Worm (Caenorhabditis elegans) whole organism, midembryonic: ENCODE data around the gene C16D9.4.

Experiments used
- T22C8.4 ChIP-seq: fragments of 200-800 bp; sonication (Bioruptor generic); IDR thresholded peaks from 2 replicates; pipeline ENCODE4 v1.3.6; 2022; ENCODE audit warnings: missing genetic modification characterization, missing compliant biosample characterization
- cog-1 ChIP-seq: sonication (generic microtip); optimal IDR thresholded peaks from 2 replicates; lab custom pipeline; 2016; ENCODE audit warnings: missing genetic modification characterization, missing compliant biosample characterization
- flt-1 ChIP-seq: fragments of 200-800 bp; sonication (Bioruptor generic); IDR thresholded peaks from 2 replicates; pipeline ENCODE4 v1.3.6; 2022; ENCODE audit warnings: missing genetic modification characterization, missing compliant biosample characterization
- klf-2 ChIP-seq: fragments of 200-800 bp; sonication (Bioruptor generic); conservative IDR thresholded peaks from 2 replicates; pipeline ENCODE4 v1.3.6; 2022; ENCODE audit warnings: missing genetic modification reagents, missing genetic modification characterization, missing compliant biosample characterization
- med-1 ChIP-seq: sonication (generic microtip); optimal IDR thresholded peaks from 2 replicates; lab custom pipeline; 2017; ENCODE audit warnings: missing genetic modification characterization, mild to moderate bottlenecking, missing compliant biosample characterization, antibody characterized with exemption, missing genetic modification reagents; ENCODE audit not compliant: insufficient read depth
- ref-1 ChIP-seq: fragments of 200-800 bp; sonication (Bioruptor generic); conservative IDR thresholded peaks from 2 replicates; pipeline ENCODE4 v1.3.6; 2022; ENCODE audit warnings: missing genetic modification reagents, missing genetic modification characterization, missing compliant biosample characterization
- tab-1 ChIP-seq: fragments of 200-800 bp; sonication (Bioruptor generic); IDR thresholded peaks from 2 replicates; pipeline ENCODE4 v1.3.6; 2022; ENCODE audit warnings: missing genetic modification characterization, missing compliant biosample characterization
- ztf-23 ChIP-seq: fragments of 200-800 bp; sonication (Bioruptor generic); IDR thresholded peaks from 2 replicates; pipeline ENCODE4 v1.3.6; 2022; ENCODE audit warnings: missing genetic modification reagents, missing genetic modification characterization, missing compliant biosample characterization
- ztf-29 ChIP-seq: fragments of 200-800 bp; sonication (Bioruptor generic); IDR thresholded peaks from 2 replicates; pipeline ENCODE4 v1.3.6; 2022; ENCODE audit warnings: missing genetic modification reagents, missing genetic modification characterization, missing compliant biosample characterization

Gene C16D9.4

DNA sequence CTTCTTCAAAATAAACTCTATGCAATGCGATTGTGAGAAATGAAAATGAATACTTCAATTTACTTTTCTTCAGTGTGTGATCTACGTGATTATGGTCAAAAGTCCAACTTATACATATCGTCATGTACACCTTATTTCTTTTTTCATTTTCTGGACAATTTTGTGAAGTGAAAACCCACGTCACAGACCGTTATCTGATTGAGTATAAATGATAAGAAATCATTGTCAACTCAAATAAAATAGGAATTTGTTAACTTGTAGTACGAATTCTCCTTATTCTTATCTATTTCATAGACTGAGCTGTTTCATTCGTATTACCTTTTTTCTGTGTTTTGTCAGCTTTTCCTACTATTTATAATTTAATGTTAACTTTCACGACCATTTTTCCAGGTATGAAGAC, 29.3 kb upstream of the C16D9.4 start, which contains the start of gene asp-5:
asp-5 (plus strand) TSS at position 391 of the 400 bp plus-strand sequence.
- TF ChIP-seq klf-2 (no peak), flt-1 (GFP tag; lab: Robert Waterston, UW) (no peak), T22C8.4 (GFP tag; lab: Robert Waterston, UW) (no peak), ztf-23 (GFP tag; lab: Robert Waterston, UW) (no peak), cog-1 (tag; lab: Kevin White, UChicago) (no peak), tab-1 (GFP tag; lab: Robert Waterston, UW) (no peak), ztf-29 (no peak), med-1 (GFP tag; lab: Kevin White, UChicago) (no peak), ref-1 (GFP tag; lab: Robert Waterston, UW) (no peak)

DNA sequence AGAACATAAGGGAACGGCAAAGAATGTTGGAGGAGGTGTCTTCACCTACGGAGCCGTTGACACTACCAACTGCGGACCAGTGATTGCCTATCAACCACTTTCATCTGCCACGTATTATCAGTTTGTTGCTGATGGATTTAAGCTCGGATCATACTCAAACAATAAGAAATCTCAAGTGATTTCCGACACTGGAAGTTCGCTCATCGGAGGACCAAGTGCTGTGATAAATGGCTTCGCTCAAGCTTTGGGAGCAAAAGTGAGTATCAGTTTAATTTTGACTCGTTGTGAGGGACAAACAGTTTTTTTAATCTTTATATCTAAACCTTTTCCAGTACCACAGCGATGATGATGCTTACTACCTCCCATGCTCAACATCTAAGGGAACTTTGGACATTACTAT, 28.7 kb upstream of the C16D9.4 start:
- TF ChIP-seq flt-1 (GFP tag; lab: Robert Waterston, UW) (no peak), tab-1 (GFP tag; lab: Robert Waterston, UW) (no peak), cog-1 (tag; lab: Kevin White, UChicago) (no peak), ztf-23 (GFP tag; lab: Robert Waterston, UW) (no peak), T22C8.4 (GFP tag; lab: Robert Waterston, UW) (no peak), ztf-29 (no peak), ref-1 (GFP tag; lab: Robert Waterston, UW) (no peak), med-1 (GFP tag; lab: Kevin White, UChicago) (no peak), klf-2 (no peak)

DNA sequence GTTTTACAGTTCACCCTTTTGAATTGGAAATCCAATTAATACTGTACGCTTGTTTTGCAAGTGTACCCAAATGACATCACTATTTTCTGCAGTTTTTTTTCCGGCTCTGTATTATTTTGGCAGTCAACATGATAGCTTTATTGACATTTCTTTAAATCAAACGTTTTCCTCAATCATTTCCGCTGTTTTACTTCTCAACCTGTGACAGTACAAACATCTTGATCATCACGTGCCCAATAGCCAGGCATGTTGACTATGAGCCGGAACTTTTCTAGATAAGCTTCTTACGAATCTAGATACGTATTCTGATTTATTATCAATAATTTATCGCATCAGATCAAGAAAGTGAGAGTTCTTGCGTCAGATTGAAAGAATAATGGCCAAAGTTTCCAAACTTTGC, 27.2 kb upstream of the C16D9.4 start:
- TF ChIP-seq ztf-29: no peak
- TF ChIP-seq tab-1 (GFP tag; lab: Robert Waterston, UW): no peak
- TF ChIP-seq klf-2: no peak
- TF ChIP-seq ref-1 (GFP tag; lab: Robert Waterston, UW): no peak
- TF ChIP-seq cog-1 (tag; lab: Kevin White, UChicago): no peak
- TF ChIP-seq ztf-23 (GFP tag; lab: Robert Waterston, UW): no peak

DNA sequence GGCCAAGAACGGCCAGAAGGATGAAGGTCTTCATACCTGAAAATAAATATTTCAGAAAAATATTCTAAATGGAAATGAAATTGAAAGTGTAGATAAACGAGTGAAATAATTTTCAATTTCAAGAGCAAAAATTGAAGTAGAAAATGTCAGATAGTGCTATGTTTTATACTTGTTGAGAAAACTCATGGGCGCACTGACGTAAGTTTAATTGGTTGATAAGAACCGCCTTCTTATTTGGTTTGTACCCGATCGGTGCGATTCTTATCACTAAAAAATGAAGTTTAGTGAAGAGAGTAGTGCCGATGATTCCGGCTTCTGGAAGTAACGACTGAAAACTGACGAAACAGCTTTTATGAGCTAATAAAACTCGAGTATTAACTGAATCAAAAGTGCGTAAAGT, 26.2 kb upstream of the C16D9.4 start, which contains the start of the genes asp-6 and asp-12:
asp-6 (minus strand) TSS at position 36 of the 400 bp plus-strand sequence.
asp-12 (plus strand) TSS at position 309 of the 400 bp plus-strand sequence.
- TF ChIP-seq med-1 (GFP tag; lab: Kevin White, UChicago) (no peak), T22C8.4 (GFP tag; lab: Robert Waterston, UW) (no peak), ref-1 (GFP tag; lab: Robert Waterston, UW) (no peak), cog-1 (tag; lab: Kevin White, UChicago) (no peak), klf-2 (no peak), flt-1 (GFP tag; lab: Robert Waterston, UW) (no peak), ztf-29 (no peak), ztf-23 (GFP tag; lab: Robert Waterston, UW) (no peak), tab-1 (GFP tag; lab: Robert Waterston, UW) (no peak)

DNA sequence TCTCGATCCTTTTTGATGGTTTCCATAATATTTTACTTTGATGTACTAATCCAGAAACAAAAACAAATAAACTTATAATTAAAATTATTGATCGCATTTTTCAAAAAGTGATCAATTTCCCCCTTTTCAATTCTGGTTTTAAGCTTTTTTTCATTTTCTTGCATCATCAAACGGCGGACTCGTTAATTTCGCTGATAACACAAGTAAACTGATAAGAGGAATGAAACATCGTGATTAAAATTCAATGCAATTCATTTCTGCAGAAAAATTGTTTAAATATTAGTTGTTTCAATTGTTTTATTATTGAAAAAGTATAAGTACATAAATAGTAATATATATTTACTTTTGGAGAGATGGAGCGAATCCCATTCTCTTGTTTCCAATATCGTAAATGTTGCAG, 24.6 kb upstream of the C16D9.4 start:
- no peak for TF ChIP-seq flt-1 (GFP tag; lab: Robert Waterston, UW)

DNA sequence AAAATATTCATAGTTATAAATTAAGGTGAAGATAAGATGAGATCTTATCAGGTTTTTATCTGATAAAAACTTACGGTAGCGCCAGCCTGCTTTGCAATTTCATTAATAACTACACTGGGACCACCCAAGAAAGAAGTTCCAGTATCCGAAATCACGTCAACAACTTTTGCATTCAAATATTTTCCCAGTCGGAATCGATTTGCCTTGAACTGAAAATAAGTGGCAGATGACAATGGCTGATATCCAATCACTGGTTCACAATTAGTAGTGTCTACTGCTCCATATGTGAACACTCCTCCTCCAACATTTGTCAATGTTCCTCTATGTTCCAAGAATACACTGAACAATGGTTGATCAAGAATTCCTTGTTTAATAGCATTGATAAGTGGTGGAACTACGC, 23.5 kb upstream of the C16D9.4 start, which contains the start of gene F21F8.5:
F21F8.5 (minus strand) TSS at position 101 of the 400 bp plus-strand sequence.
- TF ChIP-seq ref-1 (GFP tag; lab: Robert Waterston, UW) (no peak), ztf-29 (no peak), T22C8.4 (GFP tag; lab: Robert Waterston, UW) (no peak), klf-2 (no peak), flt-1 (GFP tag; lab: Robert Waterston, UW) (no peak), tab-1 (GFP tag; lab: Robert Waterston, UW) (no peak), cog-1 (tag; lab: Kevin White, UChicago) (no peak), med-1 (GFP tag; lab: Kevin White, UChicago) (no peak), ztf-23 (GFP tag; lab: Robert Waterston, UW) (no peak)

DNA sequence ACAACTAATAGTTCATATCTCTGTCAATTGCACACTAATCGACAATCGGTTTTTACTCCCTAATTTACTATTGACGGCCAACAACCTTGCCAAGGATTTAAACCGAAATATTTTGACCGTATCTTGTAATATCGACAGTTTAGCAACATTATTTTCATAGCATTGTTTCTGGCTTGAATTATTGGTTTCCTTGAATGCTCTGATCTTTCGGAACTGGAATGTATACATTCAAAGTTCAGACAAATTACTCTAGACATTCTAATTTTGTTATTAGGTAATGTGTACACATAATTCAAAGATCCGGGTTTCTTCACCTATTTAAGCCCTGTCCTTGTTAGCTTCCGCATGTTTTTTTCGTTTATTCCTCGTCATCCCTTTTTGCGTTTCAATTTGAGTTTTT, 21.2 kb upstream of the C16D9.4 start, which contains the start of gene C16D9.9:
C16D9.9 (plus strand) TSS at position 301 of the 400 bp plus-strand sequence.
- no peak for TF ChIP-seq ref-1 (GFP tag; lab: Robert Waterston, UW)
- no peak for TF ChIP-seq med-1 (GFP tag; lab: Kevin White, UChicago)
- no peak for TF ChIP-seq ztf-23 (GFP tag; lab: Robert Waterston, UW)
- TF ChIP-seq ztf-29: no peak
- no peak for TF ChIP-seq tab-1 (GFP tag; lab: Robert Waterston, UW)
- TF ChIP-seq klf-2: no peak
- TF ChIP-seq cog-1 (tag; lab: Kevin White, UChicago): no peak

DNA sequence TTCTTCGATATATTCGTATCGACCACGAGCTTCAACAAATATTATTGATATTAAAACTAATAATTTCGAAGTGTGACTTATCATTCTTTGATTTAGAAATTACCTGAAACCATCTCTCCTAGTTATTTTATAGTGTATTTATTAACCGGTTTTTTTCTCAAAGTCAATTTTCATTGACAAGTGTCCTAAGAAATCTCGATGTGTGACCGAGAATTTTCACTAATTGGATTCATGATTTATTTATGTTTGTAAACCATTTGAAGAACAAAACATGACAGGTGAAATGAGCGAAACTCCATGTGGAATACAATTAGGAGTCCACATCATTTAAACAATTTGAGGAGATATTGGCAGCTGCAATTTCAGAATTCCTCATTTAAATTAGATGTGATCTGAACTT, 20.8 kb upstream of the C16D9.4 start, which contains the start of gene C16D9.8:
C16D9.8 (minus strand) TSS at position 101 of the 400 bp plus-strand sequence.
- no peak for TF ChIP-seq klf-2
- TF ChIP-seq ztf-29: no peak
- TF ChIP-seq tab-1 (GFP tag; lab: Robert Waterston, UW): no peak
- TF ChIP-seq flt-1 (GFP tag; lab: Robert Waterston, UW): no peak
- TF ChIP-seq ref-1 (GFP tag; lab: Robert Waterston, UW): no peak
- TF ChIP-seq cog-1 (tag; lab: Kevin White, UChicago): no peak

DNA sequence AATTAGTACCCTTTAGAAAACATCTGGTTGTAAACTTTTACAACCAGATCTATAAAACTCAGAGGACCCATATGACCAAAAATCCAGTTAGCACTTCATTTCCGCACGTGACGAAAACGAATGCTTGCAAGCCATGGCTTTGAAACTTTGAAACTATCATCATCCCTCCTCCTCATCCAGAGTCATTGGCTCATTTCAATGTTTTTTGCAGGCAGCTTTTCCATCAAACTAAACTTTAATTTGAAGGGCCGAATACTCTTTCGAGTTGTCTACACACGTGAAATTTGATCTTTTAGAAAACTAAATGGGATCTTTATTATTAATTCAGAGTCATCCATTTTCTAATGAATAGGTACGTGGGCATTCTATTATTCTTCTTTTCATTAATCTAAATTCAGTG, 19.5 kb upstream of the C16D9.4 start:
- TF ChIP-seq tab-1 (GFP tag; lab: Robert Waterston, UW) (no peak), ztf-29 (no peak), ref-1 (GFP tag; lab: Robert Waterston, UW) (no peak), ztf-23 (GFP tag; lab: Robert Waterston, UW) (no peak), klf-2 (no peak), T22C8.4 (GFP tag; lab: Robert Waterston, UW) (no peak), cog-1 (tag; lab: Kevin White, UChicago) (no peak), med-1 (GFP tag; lab: Kevin White, UChicago) (no peak), flt-1 (GFP tag; lab: Robert Waterston, UW) (no peak)

DNA sequence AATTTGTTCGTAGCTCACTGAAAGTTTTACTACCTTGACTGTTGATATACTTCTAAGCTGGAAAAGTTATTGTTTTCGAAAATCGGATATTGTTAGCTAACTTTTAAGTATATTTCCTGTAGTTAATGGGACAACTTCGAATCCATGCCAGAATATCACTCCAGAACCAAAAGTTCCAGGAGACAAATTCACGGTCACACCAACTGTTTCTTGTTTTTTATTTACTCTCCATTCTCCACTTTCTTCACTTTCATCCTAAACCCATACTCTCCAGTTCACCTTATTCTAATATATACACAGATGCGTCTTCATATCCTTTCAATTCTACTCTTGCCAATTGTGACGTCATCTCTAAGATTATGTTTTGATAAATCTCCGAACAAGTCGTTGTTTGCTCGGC, 16.3 kb upstream of the C16D9.4 start, which contains the start of gene C16D9.1:
C16D9.1 (plus strand) TSS at position 301 of the 400 bp plus-strand sequence.
- no peak for TF ChIP-seq tab-1 (GFP tag; lab: Robert Waterston, UW)
- TF ChIP-seq ztf-29: no peak
- TF ChIP-seq ref-1 (GFP tag; lab: Robert Waterston, UW): no peak
- TF ChIP-seq klf-2: no peak
- TF ChIP-seq med-1 (GFP tag; lab: Kevin White, UChicago): no peak
- TF ChIP-seq ztf-23 (GFP tag; lab: Robert Waterston, UW): no peak
- TF ChIP-seq T22C8.4 (GFP tag; lab: Robert Waterston, UW): no peak
- TF ChIP-seq flt-1 (GFP tag; lab: Robert Waterston, UW): no peak
- TF ChIP-seq cog-1 (tag; lab: Kevin White, UChicago): no peak
